Worm (Caenorhabditis elegans) whole organism, mixed stage, embryonic: ENCODE measurements around the gene T28F3.5.

ENCODE experiments used
- M03D4.4 ChIP-seq: sonication (generic microtip); optimal IDR thresholded peaks from 2 replicates; lab custom pipeline; 2017; ENCODE audit warnings: mild to moderate bottlenecking, missing genetic modification characterization, missing compliant biosample characterization
- bed-3 ChIP-seq: fragments of 200-800 bp; sonication (Bioruptor generic); optimal IDR thresholded peaks from 3 replicates; lab custom pipeline; 2018; ENCODE audit warnings: mild to moderate bottlenecking, missing genetic modification characterization, moderate library complexity, missing compliant biosample characterization
- ceh-39 ChIP-seq: fragments of 150-350 bp; optimal IDR thresholded peaks from 2 replicates; lab custom pipeline; 2014; ENCODE audit warnings: missing biosample characterization, missing genetic modification characterization
- ceh-43 ChIP-seq: fragments of 200-800 bp; sonication (Bioruptor generic); optimal IDR thresholded peaks from 2 replicates; lab custom pipeline; 2018; ENCODE audit warnings: mild to moderate bottlenecking, missing genetic modification characterization, moderate library complexity, missing compliant biosample characterization
- ceh-83 ChIP-seq: fragments of 200-800 bp; sonication (Bioruptor generic); optimal IDR thresholded peaks from 2 replicates; lab custom pipeline; 2018; ENCODE audit warnings: mild to moderate bottlenecking, missing genetic modification characterization, missing compliant biosample characterization
- ces-1 ChIP-seq: fragments of 150-350 bp; optimal IDR thresholded peaks from 2 replicates; lab custom pipeline; 2014; ENCODE audit warnings: missing biosample characterization, missing genetic modification reagents, missing genetic modification characterization
- cnd-1 ChIP-seq: fragments of 200-800 bp; sonication (Bioruptor generic); optimal IDR thresholded peaks from 2 replicates; lab custom pipeline; 2018; ENCODE audit warnings: mild to moderate bottlenecking, missing genetic modification characterization, missing compliant biosample characterization
- elt-1 ChIP-seq: sonication (generic microtip); optimal IDR thresholded peaks from 2 replicates; lab custom pipeline; 2017; ENCODE audit warnings: missing genetic modification characterization, mild to moderate bottlenecking, missing compliant biosample characterization, antibody characterized with exemption, moderate library complexity, borderline replicate concordance; ENCODE audit not compliant: insufficient read depth
- elt-3 ChIP-seq: fragments of 150-350 bp; optimal IDR thresholded peaks from 2 replicates; lab custom pipeline; 2014; ENCODE audit warnings: missing biosample characterization, missing genetic modification characterization
- flh-1 ChIP-seq: fragments of 200-800 bp; sonication (Bioruptor generic); optimal IDR thresholded peaks from 2 replicates; lab custom pipeline; 2018; ENCODE audit warnings: mild to moderate bottlenecking, missing genetic modification characterization, moderate library complexity, missing compliant biosample characterization
- ham-2 ChIP-seq: fragments of 200-800 bp; sonication (Bioruptor generic); optimal IDR thresholded peaks from 2 replicates; lab custom pipeline; 2018; ENCODE audit warnings: mild to moderate bottlenecking, missing genetic modification characterization, missing compliant biosample characterization
- lin-13 ChIP-seq: fragments of 150-350 bp; optimal IDR thresholded peaks from 2 replicates; lab custom pipeline; 2014; ENCODE audit warnings: missing biosample characterization, missing genetic modification characterization
- lin-32 ChIP-seq: fragments of 200-800 bp; sonication (Bioruptor generic); optimal IDR thresholded peaks from 2 replicates; lab custom pipeline; 2018; ENCODE audit warnings: mild to moderate bottlenecking, missing genetic modification characterization, missing compliant biosample characterization
- mab-5 ChIP-seq: fragments of 150-350 bp; optimal IDR thresholded peaks from 2 replicates; lab custom pipeline; 2014; ENCODE audit warnings: missing biosample characterization, missing genetic modification characterization
- mep-1 ChIP-seq: fragments of 150-350 bp; optimal IDR thresholded peaks from 2 replicates; lab custom pipeline; 2017; ENCODE audit warnings: missing biosample characterization, missing genetic modification reagents, missing genetic modification characterization, inconsistent platforms
- mls-2 ChIP-seq: sonication (generic microtip); optimal IDR thresholded peaks from 2 replicates; lab custom pipeline; 2016; ENCODE audit warnings: mild to moderate bottlenecking, missing genetic modification characterization, moderate library complexity, missing compliant biosample characterization
- nhr-12 ChIP-seq: fragments of 150-350 bp; optimal IDR thresholded peaks from 2 replicates; lab custom pipeline; 2014; ENCODE audit warnings: missing biosample characterization, missing genetic modification characterization
- nhr-2 ChIP-seq: fragments of 150-350 bp; optimal IDR thresholded peaks from 2 replicates; lab custom pipeline; 2014; ENCODE audit warnings: missing biosample characterization, missing genetic modification characterization
- nhr-237 ChIP-seq: fragments of 150-350 bp; optimal IDR thresholded peaks from 2 replicates; lab custom pipeline; 2014; ENCODE audit warnings: missing biosample characterization, missing genetic modification characterization
- nhr-28 ChIP-seq: fragments of 150-350 bp; optimal IDR thresholded peaks from 2 replicates; lab custom pipeline; 2014; ENCODE audit warnings: missing biosample characterization, missing genetic modification characterization
- nhr-76 ChIP-seq: sonication (generic microtip); optimal IDR thresholded peaks from 2 replicates; lab custom pipeline; 2017; ENCODE audit warnings: missing biosample characterization, missing genetic modification characterization
- pha-4 ChIP-seq: fragments of 150-350 bp; optimal IDR thresholded peaks from 2 replicates; lab custom pipeline; 2018; ENCODE audit warnings: missing biosample characterization, missing genetic modification reagents, missing genetic modification characterization
- sem-2 ChIP-seq: fragments of 200-800 bp; sonication (Bioruptor generic); optimal IDR thresholded peaks from 2 replicates; lab custom pipeline; 2018; ENCODE audit warnings: mild to moderate bottlenecking, missing genetic modification characterization, missing compliant biosample characterization
- snpc-4 ChIP-seq: fragments of 150-350 bp; optimal IDR thresholded peaks from 2 replicates; lab custom pipeline; 2014; ENCODE audit warnings: missing biosample characterization, missing genetic modification characterization
- tbx-8 ChIP-seq: fragments of 200-800 bp; sonication (Bioruptor generic); optimal IDR thresholded peaks from 2 replicates; lab custom pipeline; 2018; ENCODE audit warnings: mild to moderate bottlenecking, missing genetic modification characterization, moderate library complexity, missing compliant biosample characterization
- unc-120 ChIP-seq: sonication (generic microtip); optimal IDR thresholded peaks from 2 replicates; lab custom pipeline; 2017; ENCODE audit warnings: missing genetic modification characterization, missing compliant biosample characterization; ENCODE audit not compliant: poor library complexity, severe bottlenecking
- unc-39 ChIP-seq: fragments of 150-350 bp; optimal IDR thresholded peaks from 2 replicates; lab custom pipeline; 2014; ENCODE audit warnings: missing biosample characterization, missing genetic modification characterization
- zip-8 ChIP-seq: fragments of 150-350 bp; optimal IDR thresholded peaks from 2 replicates; lab custom pipeline; 2014; ENCODE audit warnings: missing biosample characterization, missing genetic modification characterization
- ztf-11 ChIP-seq: fragments of 150-350 bp; optimal IDR thresholded peaks from 2 replicates; lab custom pipeline; 2014; ENCODE audit warnings: missing biosample characterization, missing genetic modification characterization

T28F3.5 gene

DNA sequence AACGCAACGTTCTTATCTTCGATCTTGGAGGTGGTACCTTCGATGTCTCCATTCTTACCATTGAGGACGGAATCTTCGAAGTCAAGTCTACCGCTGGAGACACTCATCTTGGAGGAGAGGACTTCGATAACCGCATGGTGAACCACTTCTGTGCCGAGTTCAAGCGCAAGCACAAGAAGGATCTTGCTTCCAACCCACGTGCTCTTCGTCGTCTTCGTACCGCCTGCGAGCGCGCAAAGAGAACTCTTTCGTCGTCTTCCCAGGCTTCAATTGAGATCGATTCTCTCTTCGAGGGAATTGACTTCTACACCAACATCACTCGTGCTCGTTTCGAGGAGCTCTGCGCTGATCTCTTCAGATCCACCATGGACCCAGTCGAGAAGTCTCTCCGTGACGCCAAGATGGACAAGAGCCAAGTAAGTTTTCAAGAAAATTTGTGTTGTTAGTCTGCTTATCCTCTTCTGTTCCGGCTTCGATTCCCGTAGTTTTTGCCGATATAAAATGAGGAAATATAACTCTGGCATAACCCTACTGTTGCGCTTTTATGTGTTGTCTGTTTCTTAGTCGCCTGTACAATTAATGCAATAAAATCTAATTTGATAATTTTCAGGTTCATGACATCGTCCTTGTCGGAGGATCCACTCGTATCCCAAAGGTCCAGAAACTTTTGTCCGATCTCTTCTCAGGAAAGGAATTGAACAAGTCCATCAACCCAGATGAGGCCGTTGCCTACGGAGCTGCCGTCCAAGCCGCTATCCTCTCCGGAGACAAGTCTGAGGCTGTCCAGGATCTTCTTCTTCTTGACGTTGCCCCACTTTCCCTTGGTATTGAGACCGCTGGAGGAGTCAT, 14.8 kb upstream of the T28F3.5 start:
- TF ChIP-seq mep-1, result no peak
- TF ChIP-seq ham-2 (GFP tag; lab: Kevin White, UChicago), result no peak
- TF ChIP-seq unc-39, result no peak
- TF ChIP-seq nhr-12 (tag; lab: Kevin White, UChicago), result no peak
- no peak for TF ChIP-seq mls-2 (tag; lab: Kevin White, UChicago)
- TF ChIP-seq ztf-11 (tag; lab: Kevin White, UChicago), result no peak
- no peak for TF ChIP-seq pha-4 (tag; lab: Kevin White, UChicago)
- no peak for TF ChIP-seq ceh-39 (tag; lab: Kevin White, UChicago)

DNA sequence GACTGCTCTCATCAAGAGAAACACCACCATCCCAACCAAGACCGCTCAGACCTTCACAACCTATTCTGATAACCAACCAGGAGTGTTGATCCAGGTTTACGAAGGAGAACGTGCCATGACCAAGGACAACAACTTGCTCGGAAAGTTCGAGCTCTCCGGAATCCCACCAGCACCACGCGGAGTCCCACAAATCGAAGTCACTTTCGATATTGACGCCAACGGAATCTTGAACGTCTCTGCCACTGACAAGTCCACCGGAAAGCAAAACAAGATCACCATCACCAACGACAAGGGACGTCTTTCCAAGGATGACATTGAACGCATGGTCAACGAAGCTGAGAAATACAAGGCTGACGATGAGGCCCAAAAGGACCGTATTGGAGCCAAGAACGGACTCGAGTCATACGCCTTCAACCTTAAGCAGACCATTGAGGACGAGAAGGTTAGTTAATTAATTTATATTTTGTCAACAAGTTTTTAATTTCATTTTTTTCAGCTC, 14.1 kb upstream of the T28F3.5 start:
- TF ChIP-seq tbx-8 (GFP tag; lab: Kevin White, UChicago), result no peak
- TF ChIP-seq ceh-83, result no peak
- TF ChIP-seq mls-2 (tag; lab: Kevin White, UChicago), result no peak
- TF ChIP-seq ztf-11 (tag; lab: Kevin White, UChicago), result no peak
- TF ChIP-seq elt-3 (tag; lab: Kevin White, UChicago), result no peak
- TF ChIP-seq nhr-2 (tag; lab: Kevin White, UChicago), result no peak
- no peak for TF ChIP-seq pha-4 (tag; lab: Kevin White, UChicago)
- no peak for TF ChIP-seq nhr-237 (tag; lab: Kevin White, UChicago)
- no peak for TF ChIP-seq bed-3
- no peak for TF ChIP-seq nhr-76
- TF ChIP-seq mab-5 (tag; lab: Kevin White, UChicago), result no peak
- TF ChIP-seq nhr-28 (tag; lab: Kevin White, UChicago), result no peak
- TF ChIP-seq ceh-39 (tag; lab: Kevin White, UChicago), result no peak
- no peak for TF ChIP-seq zip-8 (tag; lab: Kevin White, UChicago)
- no peak for TF ChIP-seq ham-2 (GFP tag; lab: Kevin White, UChicago)
- TF ChIP-seq lin-32 (GFP tag; lab: Kevin White, UChicago), result no peak
- TF ChIP-seq flh-1, result no peak
- no peak for TF ChIP-seq sem-2 (GFP tag; lab: Kevin White, UChicago)
- TF ChIP-seq, all 35 proteins: peak for 0

DNA sequence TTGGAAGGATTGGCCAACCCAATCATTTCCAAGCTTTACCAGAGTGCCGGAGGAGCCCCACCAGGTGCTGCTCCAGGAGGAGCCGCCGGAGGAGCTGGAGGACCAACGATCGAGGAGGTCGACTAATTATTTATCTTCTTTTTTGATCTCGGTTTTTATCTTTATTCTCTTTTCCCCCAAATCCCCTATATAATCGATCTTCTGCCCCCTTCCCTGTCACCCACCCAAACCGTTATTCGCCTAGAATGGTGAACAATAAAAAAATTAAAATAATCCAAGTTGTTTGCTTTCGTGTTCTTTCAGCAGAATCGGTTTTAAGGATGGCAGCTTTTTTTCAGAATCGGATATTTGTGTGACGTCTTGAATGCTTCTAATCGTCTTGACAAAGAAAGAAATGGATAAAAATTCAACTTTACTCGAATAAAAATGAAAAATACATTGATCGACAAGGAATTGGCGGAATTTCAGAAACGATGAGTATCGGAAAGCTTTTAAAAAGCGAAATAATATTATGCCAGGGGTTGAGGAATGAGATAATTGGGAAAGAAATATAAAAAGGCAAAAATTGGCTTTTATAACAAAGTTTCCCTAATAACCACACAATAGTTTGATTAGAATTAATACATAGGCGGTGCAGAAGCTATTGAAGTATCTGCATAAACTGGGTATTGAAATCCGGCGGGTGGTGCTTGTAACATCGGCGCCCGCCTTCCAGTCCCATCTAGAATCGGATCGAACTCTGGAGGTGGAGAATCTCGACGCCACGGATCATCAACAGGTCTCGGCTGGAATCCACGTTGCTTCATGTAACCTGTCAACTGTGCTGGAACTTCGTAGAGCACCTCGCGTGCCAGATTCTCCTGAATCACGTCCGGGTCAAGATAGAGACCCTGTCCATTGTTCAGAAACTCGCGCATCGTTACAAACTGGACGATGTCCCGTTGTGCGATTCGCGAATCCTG, 13.2 kb upstream of the T28F3.5 start:
- TF ChIP-seq tbx-8 (GFP tag; lab: Kevin White, UChicago) (no peak), ceh-39 (tag; lab: Kevin White, UChicago) (no peak), nhr-12 (tag; lab: Kevin White, UChicago) (no peak), ces-1 (peak; percentile 22), ham-2 (GFP tag; lab: Kevin White, UChicago) (no peak)

DNA sequence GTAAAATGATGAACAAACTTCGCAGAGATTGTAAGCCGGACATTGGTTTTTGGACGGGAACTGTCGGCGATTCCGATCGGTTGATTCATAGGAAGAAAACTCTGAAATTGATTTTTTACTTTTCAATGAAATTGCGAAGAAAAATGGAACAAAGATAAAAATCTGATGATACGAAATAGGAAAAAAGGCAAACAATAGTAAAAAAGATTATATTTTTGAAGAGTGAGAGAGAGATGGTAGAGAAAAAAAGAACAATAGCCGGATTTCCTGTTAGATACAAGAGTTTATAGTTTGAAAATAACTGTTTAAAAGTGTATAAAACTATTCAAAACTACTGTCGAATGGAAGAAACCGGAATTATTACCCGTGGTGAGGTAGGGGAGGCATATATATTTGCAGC, 10.5 kb upstream of the T28F3.5 start, which contains the start of gene nra-1:
nra-1 (minus strand) TSS at position 101 of the 400 bp plus-strand sequence.
- no peak for TF ChIP-seq nhr-237 (tag; lab: Kevin White, UChicago)
- no peak for TF ChIP-seq pha-4 (tag; lab: Kevin White, UChicago)
- no peak for TF ChIP-seq ceh-39 (tag; lab: Kevin White, UChicago)
- no peak for TF ChIP-seq elt-1
- TF ChIP-seq cnd-1 (tag; lab: Kevin White, UChicago), result no peak
- no peak for TF ChIP-seq tbx-8 (GFP tag; lab: Kevin White, UChicago)
- no peak for TF ChIP-seq sem-2 (GFP tag; lab: Kevin White, UChicago)
- TF ChIP-seq unc-120 (tag; lab: Kevin White, UChicago), result no peak
- TF ChIP-seq ceh-43 (GFP tag; lab: Kevin White, UChicago), result no peak
- TF ChIP-seq ceh-83, result no peak
- TF ChIP-seq ces-1, result no peak
- no peak for TF ChIP-seq lin-13 (tag; lab: Kevin White, UChicago)
- TF ChIP-seq M03D4.4 (tag; lab: Kevin White, UChicago), result no peak
- TF ChIP-seq snpc-4 (tag; lab: Kevin White, UChicago), result no peak
